Worm (Caenorhabditis elegans): Measurements from ENCODE around the gene F39E9.14.

DNA sequence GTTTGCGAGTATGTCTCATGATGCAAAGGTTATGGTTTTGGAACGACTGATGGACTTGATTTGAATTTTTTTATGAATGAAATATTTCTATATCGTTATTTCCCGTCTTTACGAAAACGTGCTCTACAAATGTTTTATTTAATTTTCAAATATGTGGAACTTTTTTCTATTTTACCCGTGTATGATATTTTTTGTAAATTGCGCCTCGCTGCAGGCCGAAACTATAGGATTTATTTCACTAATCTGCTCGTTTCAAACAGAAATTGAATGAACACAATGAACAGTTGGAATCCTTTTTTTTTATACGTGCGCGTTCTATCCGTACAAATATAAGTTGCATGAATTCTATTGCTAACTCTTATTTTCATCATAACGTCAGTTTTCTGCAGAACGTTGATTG, 7.5 kb upstream of the F39E9.14 start, which contains the start of gene btb-18:
- TF ChIP-seq ama-1 (optimal IDR thresholded peaks at IDR 0.05) (no peak), R02D3.7 (tag; optimal IDR thresholded peaks at IDR 0.05) (no peak), ceh-82 (tag; optimal IDR thresholded peaks at IDR 0.05) (no peak), nhr-10 (tag; optimal IDR thresholded peaks at IDR 0.05) (no peak), snpc-4 (tag; optimal IDR thresholded peaks at IDR 0.05) (no peak), blmp-1 (tag; optimal IDR thresholded peaks at IDR 0.05; ENCODE audit: insufficient read depth) (no peak), zag-1 (tag; optimal IDR thresholded peaks at IDR 0.05) (no peak), nhr-6 (tag; optimal IDR thresholded peaks at IDR 0.05) (no peak), nhr-25 (tag; optimal IDR thresholded peaks at IDR 0.05) (no peak), nhr-12 (tag; optimal IDR thresholded peaks at IDR 0.05) (no peak), ztf-11 (tag; optimal IDR thresholded peaks at IDR 0.05) (no peak)

Measured in whole organism, L2 larva.